Worm (Caenorhabditis elegans): Measurements from ENCODE around the gene F36D3.8.

ce11 chrV:16534000-16534399 is 7.0 kb downstream of the F36D3.8 start, which contains the start of gene cpr-2:
- TF ChIP-seq Y53F4B.3 (GFP tag; IDR thresholded peaks at IDR 0.05) (no peak), egrh-3 (GFP tag; IDR thresholded peaks at IDR 0.05) (no peak), B0261.1 (tag; optimal IDR thresholded peaks at IDR 0.05) (no peak), dpl-1 (GFP tag; optimal IDR thresholded peaks at IDR 0.05) (no peak), cebp-2 (GFP tag; IDR thresholded peaks at IDR 0.05) (no peak), unc-130 (GFP tag; optimal IDR thresholded peaks at IDR 0.05) (no peak), ceh-79 (tag; optimal IDR thresholded peaks at IDR 0.05) (no peak), lin-35 (GFP tag; optimal IDR thresholded peaks at IDR 0.05) (no peak), F49E8.2 (tag; optimal IDR thresholded peaks at IDR 0.05; ENCODE audit: insufficient read depth) (no peak), pbrm-1 (GFP tag; IDR thresholded peaks at IDR 0.05) (no peak), F37B4.10 (GFP tag; IDR thresholded peaks at IDR 0.05) (no peak), lir-1 (GFP tag; conservative IDR thresholded peaks at IDR 0.05) (no peak)

All from whole organism, young adult.